Fruit fly (Drosophila melanogaster) whole organism, wandering third instar larva: ENCODE results near the gene bys.

Experiments
- Abd-B ChIP-seq: fragments of >200 bp; optimal IDR thresholded peaks from 2 replicates; lab custom pipeline; 2017; ENCODE audit warnings: missing biosample characterization, missing genetic modification characterization
- CG32264 ChIP-seq: fragments of 200-800 bp; sonication (Bioruptor generic); optimal IDR thresholded peaks from 2 replicates; lab custom pipeline; 2016; ENCODE audit warnings: missing biosample characterization, missing genetic modification characterization
- CG9705 ChIP-seq: fragments of 200-800 bp; sonication (Bioruptor generic); optimal IDR thresholded peaks from 2 replicates; lab custom pipeline; 2018; ENCODE audit warnings: missing biosample characterization, mild to moderate bottlenecking, missing genetic modification characterization
- CrebA ChIP-seq: fragments of 200-800 bp; sonication (Bioruptor generic); optimal IDR thresholded peaks from 2 replicates; lab custom pipeline; 2016; ENCODE audit warnings: missing biosample characterization, mild to moderate bottlenecking, missing genetic modification characterization, borderline replicate concordance
- Dfd ChIP-seq: fragments of >200 bp; optimal IDR thresholded peaks from 2 replicates; lab custom pipeline; 2017; ENCODE audit warnings: missing biosample characterization, missing genetic modification characterization
- Dif ChIP-seq: fragments of 200-275, 200-300 bp; sonication (Bioruptor generic); optimal IDR thresholded peaks from 2 replicates; lab custom pipeline; 2018; ENCODE audit warnings: missing biosample characterization, missing genetic modification characterization; ENCODE audit not compliant: partially characterized antibody
- HLH106 ChIP-seq: fragments of 200-800 bp; optimal IDR thresholded peaks from 3 replicates; lab custom pipeline; 2019; ENCODE audit warnings: missing biosample characterization, mild to moderate bottlenecking, missing genetic modification characterization, moderate library complexity
- Hnf4 ChIP-seq: fragments of 200-800 bp; sonication (Bioruptor generic); optimal IDR thresholded peaks from 2 replicates; lab custom pipeline; 2016; ENCODE audit warnings: missing biosample characterization, mild to moderate bottlenecking, missing genetic modification characterization
- Hr78 ChIP-seq: fragments of >200 bp; optimal IDR thresholded peaks from 2 replicates; lab custom pipeline; 2017; ENCODE audit warnings: missing biosample characterization, missing genetic modification characterization
- Hr83 ChIP-seq: fragments of 200-300 bp; sonication (Bioruptor generic); optimal IDR thresholded peaks from 2 replicates; lab custom pipeline; 2016; ENCODE audit warnings: missing biosample characterization, mild to moderate bottlenecking, missing genetic modification characterization, moderate library complexity; ENCODE audit not compliant: poor library complexity, severe bottlenecking
- Jra ChIP-seq: sonication (Bioruptor generic); optimal IDR thresholded peaks from 2 replicates; lab custom pipeline; 2016; ENCODE audit warnings: missing biosample characterization, missing genetic modification characterization
- Mio ChIP-seq: sonication (Bioruptor generic); optimal IDR thresholded peaks from 2 replicates; lab custom pipeline; 2016; ENCODE audit warnings: missing biosample characterization, missing genetic modification characterization
- Myc ChIP-seq: fragments of >200 bp; optimal IDR thresholded peaks from 2 replicates; lab custom pipeline; 2017
- N ChIP-seq: fragments of >200 bp; optimal IDR thresholded peaks from 2 replicates; lab custom pipeline; 2018; ENCODE audit warnings: missing biosample characterization, missing external identifiers, missing genetic modification characterization
- OdsH ChIP-seq: fragments of 200-800 bp; sonication (Bioruptor generic); optimal IDR thresholded peaks from 2 replicates; lab custom pipeline; 2016; ENCODE audit warnings: missing biosample characterization, mild to moderate bottlenecking, missing genetic modification characterization
- Rel ChIP-seq, 2 experiments: fragments of 200-800 bp; sonication (Bioruptor generic) in 1 of 2; optimal IDR thresholded peaks; 2 replicates in 1 of 2; 3 replicates in 1 of 2; lab custom pipeline; 2016 to 2019; ENCODE audit warnings: mild to moderate bottlenecking in 2 of 2, missing biosample characterization in 2 of 2, missing genetic modification characterization in 2 of 2, moderate library complexity in 1 of 2
- Sp1 ChIP-seq: fragments of 200-800 bp; sonication (Bioruptor generic); optimal IDR thresholded peaks from 3 replicates; lab custom pipeline; 2019; ENCODE audit warnings: missing biosample characterization, mild to moderate bottlenecking, missing genetic modification characterization, moderate library complexity
- br ChIP-seq: fragments of 200-800 bp; sonication (Bioruptor generic); optimal IDR thresholded peaks from 2 replicates; lab custom pipeline; 2016; ENCODE audit warnings: missing biosample characterization, missing genetic modification characterization
- brk ChIP-seq: fragments of 200-800 bp; sonication (Bioruptor generic); optimal IDR thresholded peaks from 2 replicates; lab custom pipeline; 2016; ENCODE audit warnings: missing biosample characterization, mild to moderate bottlenecking, missing genetic modification characterization
- dl ChIP-seq, 2 experiments: fragments of 175-275, 200-275 bp in 1 of 2; fragments of 200-275 bp in 1 of 2; sonication (Bioruptor generic); optimal IDR thresholded peaks; lab custom pipeline; 2018; ENCODE audit warnings: mild to moderate bottlenecking in 2 of 2, missing biosample characterization in 2 of 2, missing genetic modification characterization in 2 of 2, moderate library complexity in 2 of 2; ENCODE audit not compliant: partially characterized antibody in 2 of 2, insufficient read depth in 1 of 2
- dmrt93B ChIP-seq: fragments of 200-800 bp; sonication (Bioruptor generic); optimal IDR thresholded peaks from 2 replicates; lab custom pipeline; 2018; ENCODE audit warnings: missing biosample characterization, mild to moderate bottlenecking, missing genetic modification characterization
- ey ChIP-seq: fragments of 200-800 bp; sonication (Bioruptor generic); optimal IDR thresholded peaks from 2 replicates; lab custom pipeline; 2016; ENCODE audit warnings: missing biosample characterization, missing genetic modification characterization
- foxo ChIP-seq, 2 experiments: fragments of 200-800 bp; sonication (Bioruptor generic); optimal IDR thresholded peaks; 2 replicates in 1 of 2; 3 replicates in 1 of 2; lab custom pipeline; 2016 to 2017; ENCODE audit warnings: missing biosample characterization in 2 of 2, missing genetic modification characterization in 2 of 2
- fru ChIP-seq: fragments of 200-800 bp; sonication (Bioruptor generic); optimal IDR thresholded peaks from 3 replicates; lab custom pipeline; 2016; ENCODE audit warnings: missing biosample characterization, mild to moderate bottlenecking, missing genetic modification characterization
- h ChIP-seq: fragments of 200-800 bp; sonication (Bioruptor generic); optimal IDR thresholded peaks from 3 replicates; lab custom pipeline; 2016; ENCODE audit warnings: missing biosample characterization, mild to moderate bottlenecking, missing genetic modification characterization
- lola ChIP-seq: fragments of >200 bp; optimal IDR thresholded peaks from 2 replicates; lab custom pipeline; 2017; ENCODE audit warnings: missing biosample characterization, missing genetic modification characterization
- pan ChIP-seq: fragments of >200 bp; optimal IDR thresholded peaks from 2 replicates; lab custom pipeline; 2017
- psq ChIP-seq: fragments of 200-800 bp; sonication (Bioruptor generic); optimal IDR thresholded peaks from 3 replicates; lab custom pipeline; 2017; ENCODE audit warnings: missing biosample characterization, mild to moderate bottlenecking, missing genetic modification characterization, moderate library complexity
- rgr ChIP-seq: fragments of 200-800 bp; sonication (Bioruptor generic); optimal IDR thresholded peaks from 3 replicates; lab custom pipeline; 2016; ENCODE audit warnings: missing biosample characterization, mild to moderate bottlenecking, missing genetic modification characterization
- sage ChIP-seq: fragments of 200-800 bp; sonication (Bioruptor generic); optimal IDR thresholded peaks from 2 replicates; lab custom pipeline; 2016; ENCODE audit warnings: missing biosample characterization, mild to moderate bottlenecking, missing genetic modification characterization
- sv ChIP-seq: fragments of 200-800 bp; sonication (Bioruptor generic); optimal IDR thresholded peaks from 3 replicates; lab custom pipeline; 2016; ENCODE audit warnings: missing biosample characterization, missing genetic modification characterization
- usp ChIP-seq: fragments of >200 bp; optimal IDR thresholded peaks from 2 replicates; lab custom pipeline; 2017; ENCODE audit warnings: missing biosample characterization, missing genetic modification characterization
- woc ChIP-seq: sonication (Bioruptor generic); optimal IDR thresholded peaks from 2 replicates; lab custom pipeline; 2016; ENCODE audit warnings: missing biosample characterization, mild to moderate bottlenecking, missing genetic modification characterization

Gene bys

dm6 chrX:7935798-7936572 is 34.3 kb downstream of the bys start, which contains the start of gene Ubr3:
Gene Ubr3, plus strand, starts transcription at chrX:7935896.
- no peak for TF ChIP-seq HLH106
- peak; percentile 1 for TF ChIP-seq rgr (GFP tag; lab: Kevin White, UChicago)
- peak in 1 of 2 experiments; percentile 42 for TF ChIP-seq foxo (GFP tag; optimal IDR thresholded peaks at IDR 0.05; lab: Kevin White, UChicago)
- TF ChIP-seq Rel (GFP tag; optimal IDR thresholded peaks at IDR 0.05; lab: Kevin White, UChicago), result no peak
- TF ChIP-seq Rel (tag; optimal IDR thresholded peaks at IDR 0.05; lab: Kevin White, UChicago), result peak; percentile 91
- peak; percentile 9 for TF ChIP-seq OdsH (GFP tag; lab: Kevin White, UChicago)
- TF ChIP-seq Jra (GFP tag; lab: Kevin White, UChicago), result peak; percentile 54
- no peak for TF ChIP-seq Hr78
- no peak for TF ChIP-seq lola
- peak; percentile 7 for TF ChIP-seq N
- peak; percentile 27 for TF ChIP-seq psq (GFP tag; lab: Kevin White, UChicago)
- TF ChIP-seq h (GFP tag; lab: Kevin White, UChicago), result peak; percentile 59
- peak; percentile 27 for TF ChIP-seq fru (GFP tag; lab: Kevin White, UChicago)
- peak; percentile 10 for TF ChIP-seq Sp1 (GFP tag; lab: Kevin White, UChicago)
- peak; percentile 11 for TF ChIP-seq Abd-B

DNA sequence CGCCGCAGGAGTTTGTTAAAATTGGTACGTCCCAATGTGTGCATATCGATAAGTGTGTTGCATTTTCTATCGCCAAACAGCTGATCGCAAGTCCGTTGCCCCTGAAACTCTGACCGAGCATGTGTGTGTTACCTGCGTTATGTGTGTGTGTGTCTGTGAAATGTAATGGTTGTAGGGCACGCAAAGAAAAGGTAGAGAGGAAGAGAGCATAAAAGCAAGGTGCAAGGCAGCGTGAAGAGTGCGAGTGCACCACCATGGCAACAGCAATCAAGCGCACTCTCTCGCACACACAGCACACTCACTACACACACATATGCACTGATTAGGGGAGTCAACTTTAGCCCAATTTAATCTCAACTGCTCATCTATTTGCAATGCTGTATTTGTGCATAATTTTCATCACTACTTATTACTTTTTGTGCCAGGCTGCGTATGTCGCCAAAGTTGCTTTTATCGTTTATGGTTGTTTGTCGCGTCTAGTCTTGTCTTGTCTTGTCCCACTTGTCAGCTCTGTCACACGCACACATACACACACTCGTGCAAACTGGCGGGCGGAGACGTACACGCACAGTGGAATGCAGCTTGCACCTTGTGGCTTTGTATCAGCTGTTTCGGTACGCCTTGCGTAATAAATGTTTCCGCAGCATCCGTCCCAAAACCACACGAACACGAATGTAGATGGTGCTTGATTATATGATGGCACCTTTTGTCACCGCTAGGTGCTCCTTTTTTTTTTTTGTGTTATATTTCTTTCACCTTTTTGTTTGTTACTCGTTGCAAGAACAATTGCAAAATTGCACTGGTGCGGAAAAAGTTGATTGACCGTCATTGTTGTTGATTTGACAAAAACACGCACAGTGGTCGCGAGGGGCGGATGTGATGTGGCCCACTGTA is 36.2 kb downstream of the bys start:
- peak; percentile 77 for TF ChIP-seq Sp1 (GFP tag; lab: Kevin White, UChicago)
- peak; percentile 59 for TF ChIP-seq Jra (GFP tag; lab: Kevin White, UChicago)
- TF ChIP-seq psq (GFP tag; lab: Kevin White, UChicago), result peak; percentile 58
- peak; percentile 52 for TF ChIP-seq Hr83 (GFP tag; lab: Kevin White, UChicago)
- no peak for TF ChIP-seq Mio (GFP tag; lab: Kevin White, UChicago)
- TF ChIP-seq OdsH (GFP tag; lab: Kevin White, UChicago), result peak; percentile 66
- TF ChIP-seq Rel (GFP tag; optimal IDR thresholded peaks at IDR 0.05; lab: Kevin White, UChicago), result no peak
- TF ChIP-seq Rel (tag; optimal IDR thresholded peaks at IDR 0.05; lab: Kevin White, UChicago), result peak; percentile 53
- TF ChIP-seq foxo (GFP tag; optimal IDR thresholded peaks at IDR 0.05; lab: Kevin White, UChicago), result peak in 1 of 2 experiments; percentile 80
- TF ChIP-seq Myc (lab: Kevin White, UChicago), result no peak
- TF ChIP-seq woc, result peak; percentile 75
- no peak for TF ChIP-seq brk (GFP tag; lab: Kevin White, UChicago)
- peak; percentile 87 for TF ChIP-seq fru (GFP tag; lab: Kevin White, UChicago)
- TF ChIP-seq CG32264 (GFP tag; lab: Kevin White, UChicago), result peak; percentile 69
- peak; percentile 64 for TF ChIP-seq N
- TF ChIP-seq CG9705 (GFP tag; lab: Kevin White, UChicago), result peak; percentile 41
- TF ChIP-seq Abd-B, result no peak
- peak; percentile 70 for TF ChIP-seq h (GFP tag; lab: Kevin White, UChicago)
- TF ChIP-seq pan (lab: Kevin White, UChicago), result no peak
- peak in 1 of 2 experiments; percentile 23 for TF ChIP-seq dl (GFP tag; optimal IDR thresholded peaks at IDR 0.05; lab: Kevin White, UChicago; ENCODE audit: insufficient read depth in 1 of 2, partially characterized antibody in 2 of 2)
- peak; percentile 54 for TF ChIP-seq rgr (GFP tag; lab: Kevin White, UChicago)
- peak; percentile 75 for TF ChIP-seq dmrt93B (GFP tag; lab: Kevin White, UChicago)
- peak; percentile 74 for TF ChIP-seq HLH106
- peak; percentile 16 for TF ChIP-seq Hnf4 (GFP tag; lab: Kevin White, UChicago)
- no peak for TF ChIP-seq lola
- peak; percentile 71 for TF ChIP-seq br
- peak; percentile 56 for TF ChIP-seq sv (GFP tag; lab: Kevin White, UChicago)
- peak; percentile 71 for TF ChIP-seq ey
- no peak for TF ChIP-seq Hr78
- TF ChIP-seq Dif, result peak; percentile 34
- TF ChIP-seq CrebA (GFP tag; lab: Kevin White, UChicago), result no peak

dm6 chrX:7938482-7938804 is 36.8 kb downstream of the bys start:
- TF ChIP-seq fru (GFP tag; lab: Kevin White, UChicago) (peak; percentile 28), usp (GFP tag; lab: Kevin White, UChicago) (no peak), Hnf4 (GFP tag; lab: Kevin White, UChicago) (no peak), Myc (lab: Kevin White, UChicago) (no peak), Dfd (GFP tag; lab: Kevin White, UChicago) (no peak), h (GFP tag; lab: Kevin White, UChicago) (peak; percentile 6), sage (no peak)
